Worm (Caenorhabditis elegans) whole organism, young adult: ENCODE results near the gene srp-7.

Experiments used
- B0019.2 ChIP-seq: fragments of 200-800 bp; sonication (Bioruptor generic); conservative IDR thresholded peaks from 2 replicates; pipeline ENCODE4 v1.3.6; 2022; ENCODE audit warnings: missing genetic modification reagents, missing genetic modification characterization, missing compliant biosample characterization
- B0035.1 ChIP-seq: sonication (generic microtip); optimal IDR thresholded peaks from 2 replicates; lab custom pipeline; 2016; ENCODE audit warnings: missing genetic modification characterization, mild to moderate bottlenecking, missing compliant biosample characterization, missing genotype, missing genetic modification reagents
- B0261.1 ChIP-seq: sonication (generic microtip); optimal IDR thresholded peaks from 2 replicates; lab custom pipeline; 2016; ENCODE audit warnings: mild to moderate bottlenecking, missing genetic modification characterization, moderate library complexity, missing compliant biosample characterization
- C06A6.2 ChIP-seq: fragments of 200-800 bp; sonication (Bioruptor generic); conservative IDR thresholded peaks from 2 replicates; pipeline ENCODE4 v1.3.6; 2022; ENCODE audit warnings: missing genetic modification characterization, missing compliant biosample characterization
- C17E4.6 ChIP-seq: fragments of 200-800 bp; sonication (Bioruptor generic); IDR thresholded peaks from 2 replicates; pipeline ENCODE4 v1.3.6; 2022; ENCODE audit warnings: missing genetic modification reagents, missing genetic modification characterization, missing compliant biosample characterization
- F23B12.7 ChIP-seq: sonication (generic microtip); optimal IDR thresholded peaks from 2 replicates; lab custom pipeline; 2017; ENCODE audit warnings: missing genetic modification characterization, mild to moderate bottlenecking, missing compliant biosample characterization, antibody characterized with exemption, moderate library complexity; ENCODE audit not compliant: insufficient read depth
- F37B4.10 ChIP-seq: fragments of 200-800 bp; sonication (Bioruptor generic); IDR thresholded peaks from 2 replicates; pipeline ENCODE4 v1.3.6; 2022; ENCODE audit warnings: missing genetic modification characterization, missing compliant biosample characterization
- F49E8.2 ChIP-seq: sonication (generic microtip); optimal IDR thresholded peaks from 3 replicates; lab custom pipeline; 2017; ENCODE audit warnings: missing genetic modification characterization, mild to moderate bottlenecking, missing compliant biosample characterization, antibody characterized with exemption, moderate library complexity; ENCODE audit not compliant: insufficient read depth
- F55B11.4 ChIP-seq: sonication (generic microtip); optimal IDR thresholded peaks from 2 replicates; lab custom pipeline; 2016; ENCODE audit warnings: missing compliant biosample characterization, missing genetic modification characterization, borderline replicate concordance; ENCODE audit not compliant: insufficient read depth
- K11D2.4 ChIP-seq: fragments of 200-800 bp; sonication (Bioruptor generic); IDR thresholded peaks from 2 replicates; pipeline ENCODE4 v1.3.6; 2022; ENCODE audit warnings: missing genetic modification reagents, missing genetic modification characterization, missing compliant biosample characterization
- Y53F4B.3 ChIP-seq: fragments of 200-800 bp; sonication (Bioruptor generic); IDR thresholded peaks from 2 replicates; pipeline ENCODE4 v1.3.6; 2022; ENCODE audit warnings: missing genetic modification reagents, missing genetic modification characterization, missing compliant biosample characterization
- Y56A3A.18 ChIP-seq: fragments of 200-800 bp; sonication (Bioruptor generic); IDR thresholded peaks from 2 replicates; pipeline ENCODE4 v1.3.6; 2022; ENCODE audit warnings: missing genetic modification reagents, missing genetic modification characterization, missing compliant biosample characterization
- Y67H2A.10 ChIP-seq: fragments of 200-800 bp; sonication (Bioruptor generic); conservative IDR thresholded peaks from 2 replicates; pipeline ENCODE4 v1.3.6; 2022; ENCODE audit warnings: missing genetic modification reagents, missing genetic modification characterization, missing compliant biosample characterization
- ZK185.1 ChIP-seq: sonication (generic microtip); optimal IDR thresholded peaks from 2 replicates; lab custom pipeline; 2016; ENCODE audit warnings: mild to moderate bottlenecking, missing genetic modification characterization, missing compliant biosample characterization; ENCODE audit not compliant: poor library complexity, severe bottlenecking
- attf-5 ChIP-seq: fragments of 200-800 bp; sonication (Bioruptor generic); optimal IDR thresholded peaks from 2 replicates; lab custom pipeline; 2018; ENCODE audit warnings: mild to moderate bottlenecking, missing genetic modification characterization, missing compliant biosample characterization
- attf-6 ChIP-seq: fragments of 200-800 bp; sonication (Bioruptor generic); IDR thresholded peaks from 2 replicates; pipeline ENCODE4 v1.3.6; 2022; ENCODE audit warnings: missing genetic modification reagents, missing genetic modification characterization, missing compliant biosample characterization
- bed-1 ChIP-seq: fragments of 200-800 bp; sonication (Bioruptor generic); IDR thresholded peaks from 2 replicates; pipeline ENCODE4 v1.3.6; 2022; ENCODE audit warnings: missing genetic modification reagents, missing genetic modification characterization, missing compliant biosample characterization
- ceh-79 ChIP-seq: sonication (generic microtip); optimal IDR thresholded peaks from 2 replicates; lab custom pipeline; 2017; ENCODE audit warnings: mild to moderate bottlenecking, missing genetic modification characterization, missing compliant biosample characterization
- dpff-1 ChIP-seq: sonication (generic microtip); optimal IDR thresholded peaks from 2 replicates; lab custom pipeline; 2017; ENCODE audit warnings: mild to moderate bottlenecking, missing genetic modification characterization, missing compliant biosample characterization
- egl-44 ChIP-seq: fragments of 200-800 bp; sonication (Bioruptor generic); IDR thresholded peaks from 2 replicates; pipeline ENCODE4 v1.3.6; 2022; ENCODE audit warnings: missing genetic modification reagents, missing genetic modification characterization, missing compliant biosample characterization
- egrh-3 ChIP-seq: fragments of 200-800 bp; sonication (Bioruptor generic); IDR thresholded peaks from 2 replicates; pipeline ENCODE4 v1.3.6; 2022; ENCODE audit warnings: missing genetic modification reagents, missing genetic modification characterization, missing compliant biosample characterization
- fkh-3 ChIP-seq: sonication (generic microtip); optimal IDR thresholded peaks from 2 replicates; lab custom pipeline; 2016; ENCODE audit warnings: mild to moderate bottlenecking, missing genetic modification characterization, missing compliant biosample characterization
- hlh-26 ChIP-seq: fragments of 200-800 bp; sonication (Bioruptor generic); conservative IDR thresholded peaks from 2 replicates; pipeline ENCODE4 v1.3.6; 2022; ENCODE audit warnings: missing genetic modification reagents, missing genetic modification characterization, missing compliant biosample characterization
- let-526 ChIP-seq: fragments of 200-800 bp; sonication (Bioruptor generic); IDR thresholded peaks from 2 replicates; pipeline ENCODE4 v1.3.6; 2022; ENCODE audit warnings: missing genetic modification reagents, missing genetic modification characterization, missing compliant biosample characterization
- lir-1 ChIP-seq: fragments of 200-800 bp; sonication (Bioruptor generic); conservative IDR thresholded peaks from 2 replicates; pipeline ENCODE4 v1.3.6; 2022; ENCODE audit warnings: missing genetic modification reagents, missing genetic modification characterization, missing compliant biosample characterization
- lsy-27 ChIP-seq: sonication (generic microtip); optimal IDR thresholded peaks from 2 replicates; lab custom pipeline; 2017; ENCODE audit warnings: missing genetic modification characterization, mild to moderate bottlenecking, missing compliant biosample characterization, antibody characterized with exemption, missing genotype, borderline replicate concordance; ENCODE audit not compliant: insufficient read depth
- madf-10 ChIP-seq: sonication (generic microtip); optimal IDR thresholded peaks from 2 replicates; lab custom pipeline; 2016; ENCODE audit warnings: mild to moderate bottlenecking, missing genetic modification characterization, missing compliant biosample characterization
- madf-6 ChIP-seq: fragments of 200-800 bp; sonication (Bioruptor generic); IDR thresholded peaks from 2 replicates; pipeline ENCODE4 v1.3.6; 2022; ENCODE audit warnings: missing genetic modification reagents, missing genetic modification characterization, missing compliant biosample characterization
- madf-8 ChIP-seq: fragments of 200-800 bp; sonication (Bioruptor generic); conservative IDR thresholded peaks from 2 replicates; pipeline ENCODE4 v1.3.6; 2022; ENCODE audit warnings: missing genetic modification reagents, missing genetic modification characterization, missing compliant biosample characterization
- mes-4 ChIP-seq: sonication (generic microtip); optimal IDR thresholded peaks from 2 replicates; lab custom pipeline; 2016; ENCODE audit warnings: missing genotype, missing genetic modification characterization, missing compliant biosample characterization
- nfya-2 ChIP-seq: fragments of 200-800 bp; sonication (Bioruptor generic); IDR thresholded peaks from 2 replicates; pipeline ENCODE4 v1.3.6; 2022; ENCODE audit warnings: missing genetic modification reagents, missing genetic modification characterization, missing compliant biosample characterization
- nhr-80 ChIP-seq: sonication (generic microtip); optimal IDR thresholded peaks from 2 replicates; lab custom pipeline; 2016; ENCODE audit warnings: missing genetic modification characterization, missing compliant biosample characterization
- pbrm-1 ChIP-seq: fragments of 200-800 bp; sonication (Bioruptor generic); IDR thresholded peaks from 2 replicates; pipeline ENCODE4 v1.3.6; 2022; ENCODE audit warnings: missing genetic modification reagents, missing genetic modification characterization, missing compliant biosample characterization
- sea-2 ChIP-seq: fragments of 200-800 bp; sonication (Bioruptor generic); IDR thresholded peaks from 2 replicates; pipeline ENCODE4 v1.3.6; 2022; ENCODE audit warnings: missing genetic modification characterization, missing compliant biosample characterization
- snpc-1.1 ChIP-seq: sonication (generic microtip); optimal IDR thresholded peaks from 2 replicates; lab custom pipeline; 2017; ENCODE audit warnings: missing genetic modification characterization, mild to moderate bottlenecking, missing compliant biosample characterization, antibody characterized with exemption, moderate library complexity, missing genotype, missing genetic modification reagents; ENCODE audit not compliant: insufficient read depth
- snpc-1.3 ChIP-seq: sonication (generic microtip); optimal IDR thresholded peaks from 2 replicates; lab custom pipeline; 2017; ENCODE audit warnings: missing genetic modification characterization, mild to moderate bottlenecking, missing compliant biosample characterization, antibody characterized with exemption, moderate library complexity, missing genotype, missing genetic modification reagents; ENCODE audit not compliant: insufficient read depth
- unc-62 ChIP-seq: fragments of 150-350 bp; optimal IDR thresholded peaks from 2 replicates; lab custom pipeline; 2014; ENCODE audit warnings: missing biosample characterization, missing genetic modification reagents, missing genetic modification characterization
- zim-3 ChIP-seq: sonication (generic microtip); optimal IDR thresholded peaks from 2 replicates; lab custom pipeline; 2017; ENCODE audit warnings: mild to moderate bottlenecking, missing genetic modification characterization, moderate library complexity, missing compliant biosample characterization
- ztf-25 ChIP-seq: fragments of 200-800 bp; sonication (Bioruptor generic); IDR thresholded peaks from 2 replicates; pipeline ENCODE4 v1.3.6; 2022; ENCODE audit warnings: missing genetic modification reagents, missing genetic modification characterization, missing compliant biosample characterization
- ztf-26 ChIP-seq: sonication (generic microtip); optimal IDR thresholded peaks from 2 replicates; lab custom pipeline; 2017; ENCODE audit warnings: missing genetic modification characterization, missing compliant biosample characterization
- ztf-28 ChIP-seq: fragments of 200-800 bp; sonication (Bioruptor generic); IDR thresholded peaks from 2 replicates; pipeline ENCODE4 v1.3.6; 2022; ENCODE audit warnings: missing genetic modification reagents, missing genetic modification characterization, missing compliant biosample characterization
- ztf-6 ChIP-seq: fragments of 200-800 bp; sonication (Bioruptor generic); IDR thresholded peaks from 2 replicates; pipeline ENCODE4 v1.3.6; 2022; ENCODE audit warnings: missing genetic modification reagents, missing genetic modification characterization, missing compliant biosample characterization

The srp-7 gene

DNA sequence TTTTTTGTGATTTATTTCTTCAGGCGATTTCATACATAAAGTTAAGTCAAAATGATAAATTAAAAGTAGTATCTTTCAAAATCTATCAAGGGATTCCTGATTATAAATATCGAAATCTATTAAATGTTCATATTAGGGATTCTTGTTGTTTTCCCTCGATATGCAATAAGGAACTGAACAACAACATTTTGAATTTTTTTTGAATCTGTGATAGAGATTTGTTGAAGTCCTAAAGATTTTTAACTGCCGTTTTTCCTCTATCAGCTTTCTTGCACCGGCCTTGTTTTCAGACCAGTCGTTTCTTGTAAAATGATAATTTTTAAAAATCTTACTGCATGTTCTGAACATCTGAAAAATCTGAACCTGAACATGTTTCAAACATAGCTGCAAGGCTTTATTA lies 23.2 kb upstream of the srp-7 start:
- TF ChIP-seq ztf-6 (GFP tag; lab: Robert Waterston, UW) = no peak
- TF ChIP-seq fkh-3 = no peak
- TF ChIP-seq ZK185.1 (tag; lab: Kevin White, UChicago) = no peak
- no peak for TF ChIP-seq sea-2 (GFP tag; lab: Robert Waterston, UW)
- TF ChIP-seq K11D2.4 (GFP tag; lab: Robert Waterston, UW) = no peak
- TF ChIP-seq B0035.1 (tag; lab: Kevin White, UChicago) = no peak
- TF ChIP-seq F23B12.7 (tag; lab: Kevin White, UChicago) = no peak

DNA sequence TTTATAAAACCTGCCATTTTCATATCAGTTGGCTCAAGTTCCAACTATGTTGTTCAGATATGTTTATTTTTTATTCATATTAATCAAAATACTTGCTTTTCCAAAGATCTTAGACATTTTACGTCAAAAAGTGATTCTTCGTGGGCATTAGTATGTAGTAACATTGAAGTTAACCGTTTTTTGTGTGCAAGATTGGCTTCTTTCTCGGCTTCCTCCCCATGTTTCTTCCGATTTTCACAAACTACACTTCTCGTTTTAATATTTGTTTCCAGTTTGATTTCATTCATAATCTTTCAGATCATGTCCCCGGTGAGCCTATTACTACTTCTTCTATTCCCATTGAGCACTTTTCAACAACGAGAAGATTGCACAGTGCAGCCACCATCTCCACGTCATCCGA lies 21.5 kb upstream of the srp-7 start, which contains the start of gene sul-2:
Gene sul-2, plus strand, starts transcription at position 301 of the 400 bp plus-strand sequence.
- TF ChIP-seq zim-3 (tag; lab: Kevin White, UChicago) (no peak), ztf-26 (no peak), dpff-1 (no peak), egl-44 (GFP tag; lab: Robert Waterston, UW) (no peak), bed-1 (GFP tag; lab: Robert Waterston, UW) (no peak), B0261.1 (tag; lab: Kevin White, UChicago) (no peak), hlh-26 (GFP tag; lab: Robert Waterston, UW) (no peak), C17E4.6 (GFP tag; lab: Robert Waterston, UW) (no peak), F37B4.10 (no peak), let-526 (GFP tag; lab: Robert Waterston, UW) (no peak), F55B11.4 (tag; lab: Kevin White, UChicago) (no peak), B0019.2 (GFP tag; lab: Robert Waterston, UW) (no peak), F49E8.2 (tag; lab: Kevin White, UChicago) (no peak), unc-62 (GFP tag; lab: Kevin White, UChicago) (no peak), egrh-3 (no peak), madf-10 (tag; lab: Kevin White, UChicago) (no peak), mes-4 (tag; lab: Kevin White, UChicago) (no peak)

DNA sequence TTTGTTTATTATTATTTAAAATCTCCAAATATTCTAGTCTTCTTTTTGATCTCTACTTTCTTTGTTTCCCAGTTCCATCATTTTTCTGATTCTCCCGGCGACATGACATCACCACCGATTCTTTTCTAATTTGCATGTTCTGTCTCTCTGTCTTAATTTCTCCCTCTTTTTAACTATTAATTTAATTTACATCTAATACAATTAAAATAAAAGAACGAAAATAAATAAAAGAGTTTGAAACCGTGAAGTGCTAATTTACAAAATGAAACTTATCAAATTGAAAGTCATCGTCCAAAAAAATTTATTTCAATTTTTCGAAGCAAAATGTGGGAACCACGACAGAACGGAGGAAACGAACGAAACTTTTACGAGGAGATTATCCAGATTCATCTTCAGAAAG lies 19.3 kb upstream of the srp-7 start, which contains the start of gene F20D6.6:
Gene F20D6.6, plus strand, starts transcription at position 301 of the 400 bp plus-strand sequence.
- TF ChIP-seq ztf-25 (GFP tag; lab: Robert Waterston, UW) = no peak
- TF ChIP-seq ceh-79 (tag; lab: Kevin White, UChicago) = no peak
- no peak for TF ChIP-seq mes-4 (tag; lab: Kevin White, UChicago)
- no peak for TF ChIP-seq pbrm-1 (GFP tag; lab: Robert Waterston, UW)

DNA sequence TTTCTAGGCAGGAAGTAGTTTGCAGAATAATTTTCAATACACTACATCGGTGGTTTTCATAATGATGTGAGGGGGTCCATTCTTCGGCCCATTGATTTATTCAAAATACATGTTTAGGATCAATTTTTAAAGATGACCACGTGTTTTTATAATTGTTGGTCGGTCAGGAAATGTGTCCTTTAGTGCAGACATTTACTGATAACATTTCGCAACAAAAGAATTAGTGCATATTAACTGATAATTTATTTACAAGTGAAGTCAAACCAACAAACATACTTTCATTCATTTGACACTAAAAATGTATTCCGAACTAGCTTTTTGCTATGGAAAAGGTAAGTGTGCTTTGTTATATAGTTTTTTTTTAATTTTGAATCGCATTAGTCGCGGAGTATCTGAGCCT lies 17.2 kb upstream of the srp-7 start, which contains the start of gene F20D6.5:
Gene F20D6.5, plus strand, starts transcription at position 259 of the 400 bp plus-strand sequence.
- TF ChIP-seq ztf-28 = no peak
- peak; percentile 60 for TF ChIP-seq nhr-80 (tag; lab: Kevin White, UChicago)
- TF ChIP-seq attf-5 (GFP tag; lab: Kevin White, UChicago) = no peak

DNA sequence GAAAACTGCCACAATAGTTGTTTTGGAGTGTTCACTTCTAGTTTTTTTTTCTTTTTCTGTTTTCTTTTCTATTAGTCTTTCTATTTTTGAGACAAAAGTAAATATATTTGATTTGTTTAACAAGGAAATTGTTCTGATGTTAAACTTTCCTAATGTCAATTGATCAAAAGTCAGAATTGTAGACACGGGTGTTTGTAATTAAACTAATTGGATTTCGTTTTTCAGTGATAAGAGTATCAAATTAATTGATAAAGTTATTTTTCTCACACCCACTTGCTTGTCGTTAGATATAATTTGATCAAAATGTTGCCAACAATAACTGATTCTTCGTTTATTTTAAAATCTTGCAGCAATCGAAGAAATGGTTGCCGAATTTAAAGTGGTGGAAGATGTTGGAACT lies 15.7 kb upstream of the srp-7 start:
- TF ChIP-seq madf-8 (GFP tag; lab: Robert Waterston, UW) = no peak
- no peak for TF ChIP-seq lir-1 (GFP tag; lab: Robert Waterston, UW)
- no peak for TF ChIP-seq Y56A3A.18
- no peak for TF ChIP-seq C06A6.2 (GFP tag; lab: Robert Waterston, UW)
- no peak for TF ChIP-seq let-526 (GFP tag; lab: Robert Waterston, UW)
- TF ChIP-seq lsy-27 (tag; lab: Kevin White, UChicago) = no peak
- TF ChIP-seq snpc-1.3 (tag; lab: Kevin White, UChicago) = no peak
- no peak for TF ChIP-seq Y67H2A.10
- TF ChIP-seq fkh-3 = no peak
- no peak for TF ChIP-seq nfya-2 (GFP tag; lab: Robert Waterston, UW)
- no peak for TF ChIP-seq attf-5 (GFP tag; lab: Kevin White, UChicago)
- TF ChIP-seq madf-6 = no peak
- no peak for TF ChIP-seq Y53F4B.3 (GFP tag; lab: Robert Waterston, UW)
- TF ChIP-seq snpc-1.1 (tag; lab: Kevin White, UChicago) = no peak
- no peak for TF ChIP-seq attf-6
- TF ChIP-seq pbrm-1 (GFP tag; lab: Robert Waterston, UW) = no peak
